Worm (Caenorhabditis elegans): ENCODE results near the gene C38C3.3.

Gene C38C3.3

ce11 chrV:1545694-1546093, 50.3 kb downstream of the C38C3.3 start, which contains the start of gene oac-32:
TSS of gene oac-32 (minus strand) at chrV:1545783.
- TF ChIP-seq cog-1 (tag; optimal IDR thresholded peaks at IDR 0.05) (no peak), klf-2 (GFP tag; conservative IDR thresholded peaks at IDR 0.05) (no peak)

All from whole organism, midembryonic.